Worm (Caenorhabditis elegans) whole organism, L2 larva: ENCODE measurements around the gene clec-256.

Source experiments
- ceh-82 ChIP-seq: fragments of 150-350 bp; optimal IDR thresholded peaks from 2 replicates; lab custom pipeline; 2014; ENCODE audit warnings: missing biosample characterization, missing genetic modification characterization
- fos-1 ChIP-seq: fragments of 150-350 bp; optimal IDR thresholded peaks from 2 replicates; lab custom pipeline; 2014; ENCODE audit warnings: missing biosample characterization, missing genetic modification characterization
- gmeb-1 ChIP-seq: fragments of 150-350 bp; optimal IDR thresholded peaks from 2 replicates; lab custom pipeline; 2014; ENCODE audit warnings: missing biosample characterization, missing genetic modification characterization
- lin-39 ChIP-seq: fragments of 150-350 bp; optimal IDR thresholded peaks from 2 replicates; lab custom pipeline; 2014; ENCODE audit warnings: missing biosample characterization, missing genetic modification reagents, missing genetic modification characterization
- nhr-11 ChIP-seq: fragments of 150-350 bp; optimal IDR thresholded peaks from 2 replicates; lab custom pipeline; 2014; ENCODE audit warnings: missing biosample characterization, missing genetic modification characterization
- nhr-237 ChIP-seq: fragments of 150-350 bp; optimal IDR thresholded peaks from 2 replicates; lab custom pipeline; 2014; ENCODE audit warnings: missing biosample characterization, missing genetic modification characterization
- unc-55 ChIP-seq: fragments of 150-350 bp; sonication (generic microtip); optimal IDR thresholded peaks from 3 replicates; lab custom pipeline; 2014; ENCODE audit warnings: missing biosample characterization, missing genetic modification reagents, missing genetic modification characterization
- unc-62 ChIP-seq: fragments of 150-350 bp; optimal IDR thresholded peaks from 2 replicates; lab custom pipeline; 2014; ENCODE audit warnings: missing biosample characterization, missing genetic modification reagents, missing genetic modification characterization
- ztf-4 ChIP-seq: fragments of 150-350 bp; optimal IDR thresholded peaks from 2 replicates; lab custom pipeline; 2014; ENCODE audit warnings: missing biosample characterization, missing genetic modification characterization

DNA sequence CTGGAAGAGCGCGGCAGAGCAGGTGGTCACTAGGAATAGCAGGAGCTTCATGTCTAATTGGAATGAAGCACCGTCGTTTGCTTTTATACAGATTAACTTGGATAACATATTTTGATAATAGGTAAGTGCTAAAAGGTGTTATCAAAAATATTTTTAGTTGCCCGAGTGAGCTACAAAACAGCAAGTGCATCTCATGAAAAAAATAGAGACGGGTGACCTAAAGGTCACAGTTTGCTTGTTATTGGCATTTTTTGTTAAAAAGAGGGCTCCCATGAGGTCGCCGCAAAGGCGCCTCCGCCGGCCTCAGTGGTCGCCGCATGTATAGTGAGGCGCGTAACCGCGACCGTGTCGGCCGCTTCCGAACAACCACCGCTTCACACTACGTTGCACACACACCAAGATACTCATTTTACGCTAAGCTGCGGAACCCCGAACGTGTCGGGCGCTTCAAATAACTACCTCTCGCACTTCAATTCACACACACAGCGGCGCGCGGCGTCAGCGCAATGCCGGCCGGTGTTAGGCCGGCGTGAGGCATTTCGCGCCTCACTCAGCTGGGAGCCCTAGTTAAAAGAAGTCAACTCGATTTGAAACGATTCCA, 42.1 kb upstream of the clec-256 start, which contains the start of gene asp-19:
- no peak for TF ChIP-seq lin-39 (tag; lab: Kevin White, UChicago)
- no peak for TF ChIP-seq ztf-4 (tag; lab: Kevin White, UChicago)
- no peak for TF ChIP-seq ceh-82 (tag; lab: Kevin White, UChicago)
- TF ChIP-seq nhr-237 (tag; lab: Kevin White, UChicago): no peak
- no peak for TF ChIP-seq unc-62 (GFP tag; lab: Kevin White, UChicago)
- no peak for TF ChIP-seq nhr-11
- no peak for TF ChIP-seq fos-1 (tag; lab: Kevin White, UChicago)
- no peak for TF ChIP-seq unc-55 (GFP tag; lab: Kevin White, UChicago)
- no peak for TF ChIP-seq gmeb-1
